Worm (Caenorhabditis elegans) whole organism, early embryonic: ENCODE results near the gene mdt-26.
"Not testable (repeated sequence)": the region's sequence is repeated elsewhere in the genome, so short reads cannot be mapped to it uniquely, and the experiment has no call there.

Experiments used
- B0310.2 ChIP-seq: sonication (generic microtip); optimal IDR thresholded peaks from 2 replicates; lab custom pipeline; 2016; ENCODE audit warnings: mild to moderate bottlenecking, missing genetic modification characterization, missing compliant biosample characterization
- F13C5.2 ChIP-seq: sonication (generic microtip); optimal IDR thresholded peaks from 2 replicates; lab custom pipeline; 2017; ENCODE audit warnings: mild to moderate bottlenecking, missing genetic modification characterization, inconsistent platforms, missing compliant biosample characterization
- aly-1 ChIP-seq: sonication (generic microtip); optimal IDR thresholded peaks from 2 replicates; lab custom pipeline; 2016; ENCODE audit warnings: missing genetic modification characterization, missing compliant biosample characterization
- ama-1 ChIP-seq: fragments of 150-350 bp; optimal IDR thresholded peaks from 2 replicates; lab custom pipeline; 2014
- ceh-13 ChIP-seq: fragments of 200-800 bp; sonication (Bioruptor generic); optimal IDR thresholded peaks from 2 replicates; lab custom pipeline; 2018; ENCODE audit warnings: mild to moderate bottlenecking, missing genetic modification characterization, missing compliant biosample characterization
- ceh-36 ChIP-seq: sonication (generic microtip); optimal IDR thresholded peaks from 2 replicates; lab custom pipeline; 2016; ENCODE audit warnings: missing genetic modification characterization, inconsistent platforms, missing compliant biosample characterization
- ets-7 ChIP-seq: sonication (generic microtip); optimal IDR thresholded peaks from 2 replicates; lab custom pipeline; 2016; ENCODE audit warnings: missing genotype, missing genetic modification characterization, missing compliant biosample characterization
- flt-1 ChIP-seq: fragments of 200-800 bp; sonication (Bioruptor generic); IDR thresholded peaks from 2 replicates; pipeline ENCODE4 v1.3.6; 2022; ENCODE audit warnings: missing genetic modification characterization, missing compliant biosample characterization
- hmbx-1 ChIP-seq: sonication (generic microtip); optimal IDR thresholded peaks from 2 replicates; lab custom pipeline; 2016; ENCODE audit warnings: mild to moderate bottlenecking, missing genetic modification characterization, missing compliant biosample characterization
- hmg-4 ChIP-seq: fragments of 200-800 bp; sonication (Bioruptor generic); optimal IDR thresholded peaks from 2 replicates; lab custom pipeline; 2018; ENCODE audit warnings: mild to moderate bottlenecking, missing genetic modification characterization, missing compliant biosample characterization
- hnd-1 ChIP-seq: sonication (generic microtip); optimal IDR thresholded peaks from 2 replicates; lab custom pipeline; 2016; ENCODE audit warnings: missing genetic modification characterization, missing compliant biosample characterization
- pes-1 ChIP-seq: fragments of 200-800 bp; sonication (Bioruptor generic); IDR thresholded peaks from 2 replicates; pipeline ENCODE4 v1.3.6; 2022; ENCODE audit warnings: missing genetic modification reagents, missing genetic modification characterization, missing compliant biosample characterization
- scrt-1 ChIP-seq: fragments of 200-800 bp; sonication (Bioruptor generic); IDR thresholded peaks from 2 replicates; pipeline ENCODE4 v1.3.6; 2022; ENCODE audit warnings: missing genetic modification characterization, missing compliant biosample characterization
- sea-1 ChIP-seq: fragments of 200-800 bp; sonication (Bioruptor generic); conservative IDR thresholded peaks from 2 replicates; pipeline ENCODE4 v1.3.6; 2022; ENCODE audit warnings: missing genetic modification characterization, missing compliant biosample characterization
- tbx-11 ChIP-seq: fragments of 200-800 bp; sonication (Bioruptor generic); IDR thresholded peaks from 2 replicates; pipeline ENCODE4 v1.3.6; 2022; ENCODE audit warnings: missing genetic modification characterization, missing compliant biosample characterization
- tbx-37 ChIP-seq: fragments of 200-800 bp; sonication (Bioruptor generic); conservative IDR thresholded peaks from 2 replicates; pipeline ENCODE4 v1.3.6; 2022; ENCODE audit warnings: missing genetic modification reagents, missing genetic modification characterization, missing compliant biosample characterization
- tra-4 ChIP-seq: sonication (generic microtip); optimal IDR thresholded peaks from 2 replicates; lab custom pipeline; 2017; ENCODE audit warnings: missing genetic modification characterization, missing compliant biosample characterization

The mdt-26 gene

DNA sequence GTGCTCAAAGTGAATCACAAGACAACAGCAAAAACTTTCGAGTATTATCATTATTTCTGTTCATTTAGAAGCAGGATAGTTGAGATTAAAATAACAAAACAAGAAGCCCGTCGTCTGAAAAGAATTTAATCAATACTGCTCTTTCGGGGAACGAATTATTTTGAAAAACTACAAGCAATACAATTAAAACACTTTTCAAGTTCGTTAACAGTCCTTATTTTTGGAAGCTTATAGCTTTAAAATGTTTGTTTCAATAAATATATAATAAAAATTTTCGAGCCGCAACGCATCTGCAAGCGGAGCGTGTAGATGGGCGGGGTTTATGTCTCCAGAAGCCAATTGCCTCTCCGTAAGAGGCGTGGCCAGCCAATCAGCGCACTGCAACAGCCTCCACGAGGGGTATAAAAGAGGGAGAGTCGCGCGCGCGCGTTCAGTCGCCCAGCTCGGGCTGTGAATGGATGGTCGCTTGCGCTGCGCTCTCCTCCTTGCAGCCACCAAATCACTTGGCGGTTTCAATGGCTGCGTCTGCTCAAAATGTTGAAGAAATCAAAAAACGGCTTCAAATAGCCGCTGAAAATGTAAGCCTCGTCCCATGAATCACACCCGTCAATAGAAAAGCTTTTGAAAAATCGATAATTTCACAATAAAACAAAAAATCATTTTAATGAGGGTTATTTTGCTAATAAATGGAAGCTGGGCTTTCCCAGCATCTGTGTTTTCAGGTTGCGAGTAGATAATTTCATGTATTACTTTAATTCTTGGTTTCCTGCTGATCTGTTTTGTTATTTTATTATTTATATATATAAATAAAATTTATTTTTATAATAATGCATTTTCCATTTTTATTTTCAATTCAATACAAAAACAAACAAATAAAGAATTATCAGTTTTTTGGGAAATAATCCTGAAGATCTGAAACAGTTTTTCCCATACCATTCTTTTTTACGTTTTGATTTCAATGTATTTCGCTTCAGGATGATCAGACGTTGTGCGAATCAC lies at the start of gene mdt-26, which contains the start of gene ift-43:
TSS of gene mdt-26 (plus strand) at position 446 of the 999 bp plus-strand sequence.
TSS of gene ift-43 (minus strand) at position 51 of the 999 bp plus-strand sequence.
- TF ChIP-seq tbx-37 (GFP tag; lab: Robert Waterston, UW) (peak; percentile 5; the same call in 1 of the 2 replicates), pes-1 (peak; percentile 67), ceh-36 (tag; lab: Kevin White, UChicago) (peak; percentile 27), flt-1 (GFP tag; lab: Robert Waterston, UW) (peak; percentile 54; the same call in 1 of the 2 replicates), B0310.2 (peak; percentile 24), sea-1 (GFP tag; lab: Robert Waterston, UW) (peak; percentile 82), tra-4 (no peak), tbx-11 (GFP tag; lab: Robert Waterston, UW) (peak; percentile 67), hmg-4 (GFP tag; lab: Kevin White, UChicago) (peak; percentile 82), ceh-13 (no peak), hnd-1 (tag; lab: Kevin White, UChicago) (no peak), F13C5.2 (tag; lab: Kevin White, UChicago) (peak; percentile 46), aly-1 (tag; lab: Kevin White, UChicago) (no peak), ets-7 (no peak), ama-1 (lab: Kevin White, UChicago) (peak; percentile 98), scrt-1 (GFP tag; lab: Robert Waterston, UW) (peak; percentile 76), hmbx-1 (no peak)

DNA sequence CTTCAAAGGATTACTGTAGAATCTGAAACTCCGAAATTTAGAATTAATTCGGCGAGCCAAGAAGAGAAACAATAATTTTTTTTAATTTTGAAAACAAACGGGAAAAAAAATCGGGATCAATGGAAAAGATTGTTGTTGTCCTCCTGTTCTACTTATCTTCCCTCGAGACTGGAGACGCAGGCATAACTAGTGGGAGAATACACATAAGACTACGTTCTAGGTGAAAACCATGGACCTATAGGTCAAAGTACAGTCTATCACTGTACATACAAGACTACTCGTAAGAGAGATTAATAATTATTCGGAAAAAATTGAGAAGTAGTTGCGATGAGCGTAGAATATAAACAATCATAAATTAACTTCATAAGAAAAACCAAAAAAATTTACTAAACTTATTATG lies 41.7 kb upstream of the mdt-26 start, which contains the start of gene dhs-6:
TSS of gene dhs-6 (minus strand) at position 22 of the 400 bp plus-strand sequence.
- TF ChIP-seq hmg-4 (GFP tag; lab: Kevin White, UChicago) (no peak), hmbx-1 (no peak), flt-1 (GFP tag; lab: Robert Waterston, UW) (no peak), ets-7 (no peak), B0310.2 (no peak)

DNA sequence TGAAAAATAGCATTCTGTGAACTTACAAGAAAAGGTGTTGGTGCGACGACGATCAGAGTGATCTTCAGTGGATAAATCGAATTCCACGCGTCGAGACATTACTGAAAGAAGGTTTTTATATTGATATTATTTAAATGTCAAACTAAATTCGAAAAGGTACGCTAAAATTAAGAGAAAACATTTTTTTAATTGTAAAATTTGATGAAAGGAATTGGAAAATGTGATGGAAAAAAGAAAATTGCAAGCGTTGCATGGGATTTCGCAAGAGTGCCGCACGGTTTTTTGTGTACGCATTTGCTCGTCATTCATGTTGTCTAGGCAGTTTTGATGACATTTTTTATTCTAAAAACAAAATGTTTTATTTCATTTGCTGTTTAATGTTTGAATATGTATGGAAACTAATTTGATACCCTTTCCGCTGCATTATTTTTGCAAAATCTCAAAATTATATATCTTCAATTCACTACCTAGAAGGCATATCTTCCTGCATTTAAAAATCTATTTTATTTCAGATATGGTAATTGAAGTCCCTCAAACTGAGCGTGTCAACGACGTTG lies 38.5 kb upstream of the mdt-26 start, which contains the start of the genes eif-3.L and npl-4.2:
TSS of gene eif-3.L (minus strand) at position 101 of the 557 bp plus-strand sequence.
TSS of gene npl-4.2 (plus strand) at position 507 of the 557 bp plus-strand sequence.
- not testable (repeated sequence) for TF ChIP-seq pes-1, ets-7, tra-4

DNA sequence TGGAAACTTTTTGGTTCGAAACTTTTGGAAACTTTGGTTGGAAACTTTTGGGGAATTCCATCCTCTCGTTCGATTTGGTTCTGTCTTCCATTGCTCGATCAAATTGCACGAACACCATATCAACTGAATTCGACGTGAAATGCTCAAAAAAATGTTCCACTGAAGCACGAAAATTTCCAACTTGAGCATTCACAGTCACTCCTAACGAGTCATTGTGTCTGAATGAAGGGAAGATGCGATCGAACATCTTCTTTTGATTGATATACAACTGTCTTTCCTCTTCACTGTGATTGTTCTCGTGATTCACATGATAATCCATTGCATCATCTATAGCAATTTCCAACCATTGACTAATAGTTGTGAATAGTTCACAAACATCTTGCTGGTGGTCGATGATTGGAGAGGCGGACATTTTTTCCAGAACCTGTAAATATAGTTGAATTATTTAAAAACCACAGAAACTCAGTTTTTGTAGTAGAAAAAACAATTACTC lies 32.6 kb upstream of the mdt-26 start, which contains the start of gene F59E12.15:
TSS of gene F59E12.15 (minus strand) at position 51 of the 493 bp plus-strand sequence.
- TF ChIP-seq aly-1 (tag; lab: Kevin White, UChicago) (no peak), scrt-1 (GFP tag; lab: Robert Waterston, UW) (no peak), sea-1 (GFP tag; lab: Robert Waterston, UW) (no peak), tra-4 (no peak), tbx-37 (GFP tag; lab: Robert Waterston, UW) (no peak), B0310.2 (no peak), hnd-1 (tag; lab: Kevin White, UChicago) (no peak), ets-7 (no peak), tbx-11 (GFP tag; lab: Robert Waterston, UW) (no peak)

DNA sequence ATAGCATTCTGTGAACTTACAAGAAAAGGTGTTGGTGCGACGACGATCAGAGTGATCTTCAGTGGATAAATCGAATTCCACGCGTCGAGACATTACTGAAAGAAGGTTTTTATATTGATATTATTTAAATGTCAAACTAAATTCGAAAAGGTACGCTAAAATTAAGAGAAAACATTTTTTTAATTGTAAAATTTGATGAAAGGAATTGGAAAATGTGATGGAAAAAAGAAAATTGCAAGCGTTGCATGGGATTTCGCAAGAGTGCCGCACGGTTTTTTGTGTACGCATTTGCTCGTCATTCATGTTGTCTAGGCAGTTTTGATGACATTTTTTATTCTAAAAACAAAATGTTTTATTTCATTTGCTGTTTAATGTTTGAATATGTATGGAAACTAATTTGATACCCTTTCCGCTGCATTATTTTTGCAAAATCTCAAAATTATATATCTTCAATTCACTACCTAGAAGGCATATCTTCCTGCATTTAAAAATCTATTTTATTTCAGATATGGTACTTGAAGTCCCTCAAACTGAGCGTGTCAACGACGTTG lies 30.1 kb upstream of the mdt-26 start, which contains the start of the genes F59E12.6 and npl-4.1:
TSS of gene F59E12.6 (minus strand) at position 101 of the 551 bp plus-strand sequence.
TSS of gene npl-4.1 (plus strand) at position 501 of the 551 bp plus-strand sequence.
- not testable (repeated sequence) for TF ChIP-seq scrt-1 (GFP tag; lab: Robert Waterston, UW); ets-7; sea-1 (GFP tag; lab: Robert Waterston, UW)

DNA sequence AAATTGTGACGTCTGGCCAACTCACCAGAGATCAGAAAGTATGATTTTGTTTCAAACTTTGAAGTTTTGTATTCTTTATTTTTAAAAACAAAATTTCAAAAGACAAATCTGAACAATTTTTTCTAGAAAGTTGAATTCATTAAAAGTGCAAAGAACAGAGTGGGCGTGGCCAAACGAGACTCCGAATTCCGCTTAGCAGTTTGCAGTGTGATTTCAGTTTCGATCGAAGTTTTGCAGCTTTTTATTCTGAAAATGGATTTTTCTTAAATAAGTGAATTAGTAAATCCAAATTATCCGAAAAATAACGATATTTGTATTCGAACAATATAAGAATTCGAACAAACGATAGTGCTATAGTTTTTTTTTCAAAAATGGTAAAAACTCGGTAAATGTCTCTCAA lies 27.5 kb upstream of the mdt-26 start:
- TF ChIP-seq tbx-11 (GFP tag; lab: Robert Waterston, UW) (no peak), aly-1 (tag; lab: Kevin White, UChicago) (no peak), sea-1 (GFP tag; lab: Robert Waterston, UW) (no peak), scrt-1 (GFP tag; lab: Robert Waterston, UW) (no peak), hnd-1 (tag; lab: Kevin White, UChicago) (no peak), tbx-37 (GFP tag; lab: Robert Waterston, UW) (no peak), ama-1 (lab: Kevin White, UChicago) (no peak)

DNA sequence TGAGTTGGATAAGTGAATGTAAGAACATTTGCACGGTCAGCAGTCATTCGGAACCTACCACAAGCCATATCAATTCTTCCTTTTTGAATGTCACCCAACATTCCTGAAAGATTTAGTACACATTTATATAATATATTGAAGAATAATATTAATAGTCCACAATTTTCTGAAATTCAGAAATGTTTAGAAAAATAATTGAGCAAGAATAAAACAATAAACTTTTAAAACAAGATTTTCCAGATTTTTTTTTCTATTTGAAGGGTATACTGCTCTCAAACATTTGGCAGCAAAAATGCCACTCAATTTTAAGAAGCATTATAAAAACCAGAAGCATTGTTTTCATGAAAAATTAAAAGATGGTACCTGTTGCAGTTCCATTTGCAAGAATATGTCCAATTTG lies 24.2 kb upstream of the mdt-26 start, which contains the start of gene F59E12.8:
TSS of gene F59E12.8 (minus strand) at position 101 of the 400 bp plus-strand sequence.
- no peak for TF ChIP-seq ceh-13
- TF ChIP-seq F13C5.2 (tag; lab: Kevin White, UChicago), result no peak
- no peak for TF ChIP-seq sea-1 (GFP tag; lab: Robert Waterston, UW)
- TF ChIP-seq hmg-4 (GFP tag; lab: Kevin White, UChicago), result no peak
- no peak for TF ChIP-seq pes-1
- TF ChIP-seq hnd-1 (tag; lab: Kevin White, UChicago), result no peak
- no peak for TF ChIP-seq flt-1 (GFP tag; lab: Robert Waterston, UW)
- no peak for TF ChIP-seq scrt-1 (GFP tag; lab: Robert Waterston, UW)
- no peak for TF ChIP-seq ceh-36 (tag; lab: Kevin White, UChicago)
- no peak for TF ChIP-seq ama-1 (lab: Kevin White, UChicago)
- no peak for TF ChIP-seq aly-1 (tag; lab: Kevin White, UChicago)
- TF ChIP-seq tra-4, result no peak
- no peak for TF ChIP-seq ets-7
